Worm (Caenorhabditis elegans): Measurements from ENCODE around the gene srw-101.
"Not testable (repeated sequence)": the region's sequence is repeated elsewhere in the genome, so short reads cannot be mapped to it uniquely, and the experiment has no call there.

Gene srw-101

DNA sequence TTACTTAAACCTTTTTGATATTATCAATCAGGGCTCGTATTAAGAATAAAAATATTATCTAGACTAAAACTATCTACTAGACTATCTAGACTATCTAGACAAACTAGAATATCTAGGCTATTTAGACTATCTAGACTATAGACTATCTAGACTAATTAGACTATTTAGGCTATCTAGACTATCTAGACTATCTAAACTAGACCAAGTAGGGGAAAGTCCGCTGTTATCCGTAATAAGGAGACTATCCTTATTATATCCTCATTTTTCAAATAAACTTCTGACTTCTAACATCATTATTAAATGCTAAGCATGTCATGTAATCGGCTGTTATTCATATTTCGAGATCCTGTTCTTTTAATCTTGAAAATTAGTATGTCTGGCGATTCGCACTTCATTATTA lies at the start of gene srw-101:
Gene srw-101 (plus strand): TSS at position 301 of the 400 bp plus-strand sequence.
- TF ChIP-seq T22C8.4 (GFP tag; IDR thresholded peaks at IDR 0.05) (no peak), med-1 (GFP tag; optimal IDR thresholded peaks at IDR 0.05; ENCODE audit: insufficient read depth) (no peak), tab-1 (GFP tag; IDR thresholded peaks at IDR 0.05) (no peak), klf-2 (GFP tag; conservative IDR thresholded peaks at IDR 0.05) (no peak), ref-1 (GFP tag; conservative IDR thresholded peaks at IDR 0.05) (no peak)

DNA sequence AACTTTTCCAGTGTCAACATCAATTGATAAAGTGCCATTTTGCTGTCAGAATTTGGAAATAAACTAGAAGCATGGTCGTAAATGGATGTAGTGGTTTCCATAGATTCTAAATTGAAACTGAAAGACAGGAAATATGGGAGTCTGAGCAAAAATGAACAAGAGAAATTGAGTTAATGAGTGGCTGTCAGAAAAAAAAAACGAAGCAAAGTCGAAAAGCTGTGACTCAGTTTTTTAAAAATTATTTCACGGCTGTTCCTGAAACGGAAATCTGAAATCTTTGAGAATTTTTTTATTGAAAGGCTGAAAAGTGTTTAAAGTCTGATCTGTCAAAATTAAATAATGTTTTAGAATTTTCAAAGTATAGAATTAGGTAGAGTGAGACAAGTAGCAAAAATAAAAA lies 43.8 kb upstream of the srw-101 start, which contains the start of gene srw-98:
Gene srw-98 (minus strand): TSS at position 101 of the 400 bp plus-strand sequence.
- TF ChIP-seq med-1 (GFP tag; optimal IDR thresholded peaks at IDR 0.05; ENCODE audit: insufficient read depth) (no peak), tab-1 (GFP tag; IDR thresholded peaks at IDR 0.05) (no peak), ztf-29 (GFP tag; IDR thresholded peaks at IDR 0.05) (no peak), cog-1 (tag; optimal IDR thresholded peaks at IDR 0.05) (no peak), klf-2 (GFP tag; conservative IDR thresholded peaks at IDR 0.05) (no peak), ztf-23 (GFP tag; IDR thresholded peaks at IDR 0.05) (no peak), ref-1 (GFP tag; conservative IDR thresholded peaks at IDR 0.05) (no peak), T22C8.4 (GFP tag; IDR thresholded peaks at IDR 0.05) (no peak), flt-1 (GFP tag; IDR thresholded peaks at IDR 0.05) (no peak)

DNA sequence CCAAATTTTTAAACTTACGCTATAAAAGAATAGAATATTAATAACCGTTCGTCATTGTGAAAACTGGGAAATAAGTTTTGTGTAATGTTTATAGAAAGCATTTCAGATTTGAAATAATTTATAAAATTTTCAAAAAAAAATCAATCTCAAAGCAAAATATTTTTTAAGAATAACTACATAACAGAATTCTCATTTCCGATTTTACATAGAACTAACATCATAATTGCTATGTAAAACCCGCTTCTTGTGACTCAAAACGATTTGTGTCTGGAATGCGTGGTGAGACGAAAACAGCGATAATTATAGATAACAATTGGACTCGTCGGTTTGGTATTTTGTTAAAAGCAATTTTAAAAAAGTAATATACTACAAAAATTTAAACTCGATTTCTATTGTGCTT lies 41.3 kb upstream of the srw-101 start, which contains the start of gene srw-91:
Gene srw-91 (minus strand): TSS at position 101 of the 400 bp plus-strand sequence.
- TF ChIP-seq ztf-23 (GFP tag; IDR thresholded peaks at IDR 0.05) (no peak), flt-1 (GFP tag; IDR thresholded peaks at IDR 0.05) (no peak), med-1 (GFP tag; optimal IDR thresholded peaks at IDR 0.05; ENCODE audit: insufficient read depth) (no peak), klf-2 (GFP tag; conservative IDR thresholded peaks at IDR 0.05) (no peak), tab-1 (GFP tag; IDR thresholded peaks at IDR 0.05) (no peak), T22C8.4 (GFP tag; IDR thresholded peaks at IDR 0.05) (no peak), ztf-29 (GFP tag; IDR thresholded peaks at IDR 0.05) (no peak), ref-1 (GFP tag; conservative IDR thresholded peaks at IDR 0.05) (no peak), cog-1 (tag; optimal IDR thresholded peaks at IDR 0.05) (no peak)

DNA sequence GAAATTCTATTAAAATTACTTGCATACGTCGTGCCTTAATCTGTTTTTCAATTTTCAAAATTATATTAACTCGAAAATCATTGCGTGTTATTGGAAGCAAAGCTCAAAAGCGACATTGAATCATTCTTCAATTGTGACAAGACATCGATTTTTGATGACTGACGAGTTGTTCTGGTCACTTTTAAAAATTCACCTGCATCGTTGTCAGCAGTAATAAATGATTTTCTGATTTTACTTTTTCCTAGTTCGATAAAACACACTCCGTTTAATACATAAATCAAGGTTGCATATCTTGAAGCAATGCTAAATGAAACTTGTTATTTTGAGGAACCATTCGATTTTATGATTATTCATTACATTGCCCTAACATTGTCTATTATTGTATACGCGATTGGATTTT lies 39.8 kb upstream of the srw-101 start, which contains the start of gene srh-3:
Gene srh-3 (plus strand): TSS at position 301 of the 400 bp plus-strand sequence.
- TF ChIP-seq tab-1 (GFP tag; IDR thresholded peaks at IDR 0.05) (no peak), klf-2 (GFP tag; conservative IDR thresholded peaks at IDR 0.05) (no peak), ztf-23 (GFP tag; IDR thresholded peaks at IDR 0.05) (no peak), T22C8.4 (GFP tag; IDR thresholded peaks at IDR 0.05) (no peak), med-1 (GFP tag; optimal IDR thresholded peaks at IDR 0.05; ENCODE audit: insufficient read depth) (no peak), ref-1 (GFP tag; conservative IDR thresholded peaks at IDR 0.05) (no peak), cog-1 (tag; optimal IDR thresholded peaks at IDR 0.05) (no peak), ztf-29 (GFP tag; IDR thresholded peaks at IDR 0.05) (no peak), flt-1 (GFP tag; IDR thresholded peaks at IDR 0.05) (no peak)

DNA sequence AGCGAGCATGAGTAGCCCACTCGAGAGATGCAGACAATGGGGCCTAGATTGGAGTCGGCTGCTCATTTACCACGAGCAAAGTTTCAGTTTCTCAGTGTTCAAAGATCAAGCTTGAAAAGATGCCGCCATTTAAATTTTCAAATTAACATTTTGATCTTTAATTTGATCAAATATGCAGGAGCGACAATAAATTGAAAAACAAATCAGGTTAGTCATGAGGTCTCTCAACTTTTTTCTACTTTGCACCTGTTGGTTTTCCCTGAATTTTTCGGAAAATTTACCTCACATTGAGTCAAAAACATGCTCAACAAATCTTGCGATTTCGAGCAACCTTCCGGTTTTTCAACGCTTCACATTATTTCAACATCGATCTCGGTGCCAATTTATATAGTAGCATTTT lies 36.7 kb upstream of the srw-101 start, which contains the start of gene srh-5:
Gene srh-5 (plus strand): TSS at position 301 of the 400 bp plus-strand sequence.
- TF ChIP-seq cog-1 (tag; optimal IDR thresholded peaks at IDR 0.05) (no peak), ztf-23 (GFP tag; IDR thresholded peaks at IDR 0.05) (no peak), ztf-29 (GFP tag; IDR thresholded peaks at IDR 0.05) (no peak), med-1 (GFP tag; optimal IDR thresholded peaks at IDR 0.05; ENCODE audit: insufficient read depth) (no peak), flt-1 (GFP tag; IDR thresholded peaks at IDR 0.05) (no peak), ref-1 (GFP tag; conservative IDR thresholded peaks at IDR 0.05) (no peak), klf-2 (GFP tag; conservative IDR thresholded peaks at IDR 0.05) (no peak), tab-1 (GFP tag; IDR thresholded peaks at IDR 0.05) (no peak), T22C8.4 (GFP tag; IDR thresholded peaks at IDR 0.05) (no peak)

DNA sequence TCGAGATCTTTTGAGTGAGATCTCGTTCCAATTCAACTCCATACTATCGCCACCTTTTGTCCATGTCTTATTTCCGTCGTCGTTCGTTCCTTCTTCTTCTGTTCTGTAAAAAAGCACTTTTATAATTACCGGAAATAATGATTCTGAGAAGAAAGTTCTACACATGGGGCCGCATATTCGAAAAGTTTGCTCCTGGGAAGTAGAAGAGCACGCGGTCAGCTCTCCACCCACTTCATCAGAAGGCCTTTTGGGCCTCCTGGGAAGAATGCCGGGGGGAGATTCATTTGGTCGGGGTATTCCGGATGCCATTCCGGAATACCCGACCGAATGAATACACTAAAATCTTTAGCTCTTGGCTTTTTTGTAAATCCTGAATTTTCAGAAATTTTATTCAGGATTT lies 29.6 kb upstream of the srw-101 start, which contains the start of gene Y46H3C.5:
Gene Y46H3C.5 (minus strand): TSS at position 2 of the 400 bp plus-strand sequence.
- TF ChIP-seq flt-1 (GFP tag; IDR thresholded peaks at IDR 0.05); med-1 (GFP tag; optimal IDR thresholded peaks at IDR 0.05; ENCODE audit: insufficient read depth); cog-1 (tag; optimal IDR thresholded peaks at IDR 0.05): not testable (repeated sequence)

DNA sequence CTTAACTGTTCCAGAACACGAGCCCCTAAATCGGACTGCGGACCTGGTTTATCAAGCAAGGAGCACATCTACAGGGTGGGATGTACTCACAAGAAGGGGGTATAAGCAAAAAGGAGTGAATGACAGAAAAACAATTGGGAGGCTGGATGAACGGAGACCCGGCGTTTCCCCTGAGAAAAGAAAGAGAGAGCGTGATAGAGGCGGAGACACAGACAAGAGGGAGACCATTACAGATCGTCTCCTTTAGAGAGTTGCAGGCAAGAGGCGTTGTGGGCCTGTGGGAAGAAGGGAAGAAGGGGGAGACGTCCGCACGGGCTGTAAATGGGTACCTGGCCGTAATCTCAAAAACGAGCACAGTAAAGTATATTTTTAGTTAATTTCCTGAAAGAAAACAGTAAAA lies 28.2 kb upstream of the srw-101 start, which contains the start of gene Y46H3C.7:
Gene Y46H3C.7 (minus strand): TSS at position 147 of the 400 bp plus-strand sequence.
- TF ChIP-seq cog-1 (tag; optimal IDR thresholded peaks at IDR 0.05); flt-1 (GFP tag; IDR thresholded peaks at IDR 0.05); ref-1 (GFP tag; conservative IDR thresholded peaks at IDR 0.05): not testable (repeated sequence)

DNA sequence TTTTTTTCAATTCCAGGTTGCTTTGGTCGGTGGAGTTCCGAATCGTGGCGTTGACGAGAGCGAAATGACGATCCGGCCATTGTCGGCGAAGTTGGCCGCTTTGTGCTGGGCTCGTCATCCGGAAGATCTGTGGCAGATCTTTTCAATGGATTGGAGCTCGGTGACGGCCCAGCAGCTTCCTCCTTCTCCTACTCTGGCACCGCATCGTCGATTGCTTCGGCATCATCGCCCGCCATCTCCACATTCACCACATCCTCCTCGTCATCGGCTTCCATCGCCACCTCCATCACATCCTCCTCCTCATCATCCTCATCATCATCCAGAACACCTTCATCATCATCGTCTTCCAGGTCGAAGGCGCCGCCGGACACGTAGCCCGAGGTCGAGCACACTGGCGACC lies 23.7 kb upstream of the srw-101 start:
- TF ChIP-seq ztf-23 (GFP tag; IDR thresholded peaks at IDR 0.05): no peak

DNA sequence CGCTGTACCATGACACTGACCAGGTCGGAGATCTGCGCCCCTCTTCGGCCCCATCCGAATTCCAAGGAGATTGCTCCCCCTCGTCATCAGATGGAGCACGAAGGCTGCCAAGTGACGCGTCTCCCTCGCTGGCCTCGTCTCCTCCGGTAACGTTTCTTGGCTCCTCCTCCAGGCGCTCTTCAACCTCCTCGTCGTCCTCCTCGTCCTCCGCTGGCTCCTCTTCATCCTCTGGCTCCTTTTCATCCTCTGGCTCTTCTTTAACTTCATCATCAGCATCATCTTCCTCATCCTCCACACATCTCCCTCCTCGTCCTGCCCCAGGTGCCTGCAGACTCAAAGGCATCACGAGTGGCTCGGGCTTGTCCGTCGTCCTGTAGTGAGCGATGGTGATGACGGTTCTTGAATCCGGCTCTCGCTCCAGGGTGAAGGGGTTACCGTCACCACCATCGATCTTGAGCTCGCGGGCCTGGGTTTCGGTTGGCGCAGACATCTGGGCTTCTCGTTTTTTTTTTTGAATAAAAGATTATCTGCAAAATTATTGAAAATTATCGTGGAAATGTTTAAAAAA lies 22.8 kb upstream of the srw-101 start:
- no peak for TF ChIP-seq med-1 (GFP tag; optimal IDR thresholded peaks at IDR 0.05; ENCODE audit: insufficient read depth)
- no peak for TF ChIP-seq ref-1 (GFP tag; conservative IDR thresholded peaks at IDR 0.05)
- TF ChIP-seq flt-1 (GFP tag; IDR thresholded peaks at IDR 0.05): no peak
- peak; percentile 59; the same call in 1 of the 2 replicates for TF ChIP-seq tab-1 (GFP tag; IDR thresholded peaks at IDR 0.05)
- no peak for TF ChIP-seq ztf-23 (GFP tag; IDR thresholded peaks at IDR 0.05)
- TF ChIP-seq klf-2 (GFP tag; conservative IDR thresholded peaks at IDR 0.05): no peak
- no peak for TF ChIP-seq T22C8.4 (GFP tag; IDR thresholded peaks at IDR 0.05)

DNA sequence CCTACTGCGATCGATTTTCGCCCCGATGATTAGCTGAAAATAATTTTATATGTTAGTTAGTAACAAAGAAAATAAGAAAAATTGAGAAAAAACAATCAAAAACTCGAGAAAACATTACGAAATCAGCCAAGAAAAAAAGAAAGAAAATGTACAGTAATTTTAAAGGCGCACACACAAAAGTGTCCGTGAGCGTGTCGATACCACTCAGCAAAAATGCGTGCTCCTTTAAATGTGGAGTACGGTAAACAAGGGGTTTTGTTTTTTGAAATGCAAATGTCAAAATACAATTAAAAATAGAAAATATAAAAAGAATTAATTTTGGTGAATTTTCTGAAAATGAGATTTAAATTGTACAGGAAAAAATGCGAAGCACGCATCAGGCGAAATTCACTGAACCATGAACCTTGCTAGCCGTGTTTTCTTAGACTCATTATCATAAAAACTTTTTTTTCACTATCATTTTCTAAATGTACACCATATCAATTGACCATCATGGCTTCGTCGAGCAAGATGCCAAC lies 20.4 kb upstream of the srw-101 start, which contains the start of gene srw-90:
Gene srw-90 (plus strand): TSS at position 468 of the 518 bp plus-strand sequence.
- TF ChIP-seq ztf-29 (GFP tag; IDR thresholded peaks at IDR 0.05): no peak
- no peak for TF ChIP-seq klf-2 (GFP tag; conservative IDR thresholded peaks at IDR 0.05)
- TF ChIP-seq ref-1 (GFP tag; conservative IDR thresholded peaks at IDR 0.05): no peak
- no peak for TF ChIP-seq cog-1 (tag; optimal IDR thresholded peaks at IDR 0.05)
- TF ChIP-seq med-1 (GFP tag; optimal IDR thresholded peaks at IDR 0.05; ENCODE audit: insufficient read depth): no peak
- no peak for TF ChIP-seq flt-1 (GFP tag; IDR thresholded peaks at IDR 0.05)
- TF ChIP-seq ztf-23 (GFP tag; IDR thresholded peaks at IDR 0.05): no peak
- no peak for TF ChIP-seq tab-1 (GFP tag; IDR thresholded peaks at IDR 0.05)

Measured in whole organism, midembryonic.